Worm (Caenorhabditis elegans): Measurements from ENCODE around the gene T26C11.4.

DNA sequence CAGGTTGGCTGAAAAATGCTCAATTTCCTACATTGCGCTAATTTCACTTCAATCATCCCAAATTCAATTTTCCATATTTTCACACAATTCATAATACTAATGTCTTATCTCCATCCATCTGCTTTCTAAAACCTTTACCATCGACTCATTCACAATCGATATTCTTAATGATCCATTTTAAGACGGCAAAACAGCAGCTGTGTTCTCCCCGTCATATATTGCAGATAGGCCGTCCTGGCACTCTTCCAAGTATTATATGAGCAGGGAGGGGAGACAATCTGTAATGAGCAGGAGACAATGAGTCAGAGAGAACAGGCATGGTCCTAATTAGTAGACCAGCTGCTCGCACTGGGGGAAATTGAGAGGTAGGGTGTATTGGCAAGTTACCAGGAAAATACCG, 12.4 kb upstream of the T26C11.4 start:
- TF ChIP-seq sem-2 (GFP tag; optimal IDR thresholded peaks at IDR 0.05) (no peak), nhr-76 (tag; optimal IDR thresholded peaks at IDR 0.05) (no peak), unc-120 (tag; optimal IDR thresholded peaks at IDR 0.05; ENCODE audit: poor library complexity, severe bottlenecking) (no peak), lin-13 (tag; optimal IDR thresholded peaks at IDR 0.05) (no peak), pha-4 (tag; optimal IDR thresholded peaks at IDR 0.05) (no peak), elt-1 (tag; optimal IDR thresholded peaks at IDR 0.05; ENCODE audit: borderline replicate concordance, insufficient read depth) (no peak), tbx-8 (GFP tag; optimal IDR thresholded peaks at IDR 0.05) (no peak)
